Fruit fly (Drosophila melanogaster): ENCODE data around the gene CG42395.
A peak's percentile ranks its signal among the peaks of the same experiment; 100 is the strongest.

The CG42395 gene

DNA sequence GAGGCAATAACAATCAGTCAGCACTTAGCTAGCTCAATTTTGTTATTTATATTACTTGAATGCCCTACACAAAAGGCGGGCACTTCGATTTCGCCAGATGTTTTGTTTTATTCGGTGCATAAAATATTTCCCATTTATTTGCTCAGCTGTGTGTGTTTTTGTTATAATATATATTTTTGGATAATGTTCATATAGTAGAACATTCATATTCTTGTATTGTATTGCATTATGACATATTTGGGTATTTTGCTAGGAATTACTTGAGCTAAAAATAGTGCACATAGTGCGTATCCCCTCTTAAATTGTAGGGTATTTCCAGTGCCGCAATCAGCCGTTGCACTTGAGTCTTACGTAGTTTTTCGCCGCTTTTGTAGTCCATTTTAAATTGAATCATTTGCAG, 13.9 kb upstream of the CG42395 start (continued):
- peak; percentile 51 for TF ChIP-seq CG31627 (GFP tag; optimal IDR thresholded peaks at IDR 0.05)
- no peak for TF ChIP-seq CG1621 (tag; optimal IDR thresholded peaks at IDR 0.05)
- TF ChIP-seq Eip75B (GFP tag; optimal IDR thresholded peaks at IDR 0.05), result peak; percentile 33
- peak; percentile 47 for TF ChIP-seq Hr39 (GFP tag; optimal IDR thresholded peaks at IDR 0.05)
- TF ChIP-seq CG6854 (GFP tag; optimal IDR thresholded peaks at IDR 0.05), result peak; percentile 2
- TF ChIP-seq fkh (GFP tag; optimal IDR thresholded peaks at IDR 0.05), result peak; percentile 25
- TF ChIP-seq CG16779 (tag; optimal IDR thresholded peaks at IDR 0.05), result no peak
- TF ChIP-seq Sox15 (GFP tag; optimal IDR thresholded peaks at IDR 0.05), result no peak
- peak; percentile 19 for TF ChIP-seq CG3032 (tag; optimal IDR thresholded peaks at IDR 0.05)
- peak; percentile 65 for TF ChIP-seq CG32006 (GFP tag; optimal IDR thresholded peaks at IDR 0.05)
- TF ChIP-seq CG6792 (GFP tag; optimal IDR thresholded peaks at IDR 0.05), result peak; percentile 30
- TF ChIP-seq Smox (GFP tag; optimal IDR thresholded peaks at IDR 0.05), result peak; percentile 49
- TF ChIP-seq OdsH (GFP tag; optimal IDR thresholded peaks at IDR 0.05), result peak; percentile 62
- peak; percentile 62 for TF ChIP-seq pdm3 (GFP tag; optimal IDR thresholded peaks at IDR 0.05)
- peak; percentile 54 for TF ChIP-seq acj6 (GFP tag; optimal IDR thresholded peaks at IDR 0.05)
- peak; percentile 53 for TF ChIP-seq lz (GFP tag; optimal IDR thresholded peaks at IDR 0.05)
- TF ChIP-seq esn (GFP tag; optimal IDR thresholded peaks at IDR 0.05), result peak; percentile 72
- peak; percentile 13 for TF ChIP-seq CG11762 (GFP tag; optimal IDR thresholded peaks at IDR 0.05; ENCODE audit: insufficient read depth)
- no peak for TF ChIP-seq Hr38 (GFP tag; optimal IDR thresholded peaks at IDR 0.05)
- no peak for TF ChIP-seq CG4318 (GFP tag; optimal IDR thresholded peaks at IDR 0.05)
- TF ChIP-seq CG9139 (GFP tag; optimal IDR thresholded peaks at IDR 0.05), result no peak
- TF ChIP-seq CG34406 (GFP tag; optimal IDR thresholded peaks at IDR 0.05), result peak; percentile 40
- no peak for TF ChIP-seq ss (GFP tag; optimal IDR thresholded peaks at IDR 0.05)
- peak; percentile 63; the same call in 2 of the 3 replicates for TF ChIP-seq CG6163 (GFP tag; IDR thresholded peaks at IDR 0.05)
- TF ChIP-seq achi (GFP tag; optimal IDR thresholded peaks at IDR 0.05), result peak; percentile 27
- TF ChIP-seq Ets96B (tag; optimal IDR thresholded peaks at IDR 0.05), result peak; percentile 31
- TF ChIP-seq CG10669 (GFP tag; optimal IDR thresholded peaks at IDR 0.05), result peak; percentile 33
- peak; percentile 66 for TF ChIP-seq Met (GFP tag; optimal IDR thresholded peaks at IDR 0.05)
- peak; percentile 52 for TF ChIP-seq Hr4 (GFP tag; optimal IDR thresholded peaks at IDR 0.05)
- peak; percentile 34 for TF ChIP-seq Sox14 (GFP tag; optimal IDR thresholded peaks at IDR 0.05)
- no peak for TF ChIP-seq Lpt (GFP tag; optimal IDR thresholded peaks at IDR 0.05)
- peak; percentile 17 for TF ChIP-seq CG8319 (GFP tag; optimal IDR thresholded peaks at IDR 0.05)
- no peak for TF ChIP-seq salr (GFP tag; optimal IDR thresholded peaks at IDR 0.05)
- TF ChIP-seq spab (GFP tag; optimal IDR thresholded peaks at IDR 0.05), result no peak
- TF ChIP-seq CG15336 (GFP tag; IDR thresholded peaks at IDR 0.05), result peak; percentile 66
- peak; percentile 62 for TF ChIP-seq CG8119 (GFP tag; IDR thresholded peaks at IDR 0.05)
- TF ChIP-seq Eip93F (GFP tag; optimal IDR thresholded peaks at IDR 0.05), result no peak
- no peak for TF ChIP-seq fd85E (GFP tag; optimal IDR thresholded peaks at IDR 0.05)
- TF ChIP-seq CG8632 (GFP tag; optimal IDR thresholded peaks at IDR 0.05), result peak; percentile 11

DNA sequence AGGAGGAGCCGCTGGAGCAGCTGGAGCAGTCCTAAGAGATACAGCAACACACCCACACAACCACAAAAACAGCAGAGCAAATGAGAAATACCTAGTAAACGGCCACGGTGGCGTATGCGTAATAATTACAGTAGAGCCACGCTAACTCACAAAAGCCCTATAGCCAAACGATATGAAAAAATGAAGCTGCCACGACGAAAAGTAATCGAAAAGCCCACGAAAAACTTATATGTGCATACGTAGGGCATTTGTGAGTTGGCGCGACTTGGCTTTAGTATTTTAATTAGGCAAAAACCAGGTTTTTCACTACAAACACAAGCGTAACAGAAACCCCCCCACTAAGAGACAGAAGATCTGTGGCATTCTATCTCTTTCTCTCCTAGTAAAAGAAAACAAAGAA, 11.8 kb upstream of the CG42395 start:
- TF ChIP-seq salr (GFP tag; optimal IDR thresholded peaks at IDR 0.05) (no peak), Sox102F (GFP tag; optimal IDR thresholded peaks at IDR 0.05) (no peak), CG11762 (GFP tag; optimal IDR thresholded peaks at IDR 0.05; ENCODE audit: insufficient read depth) (no peak), lz (GFP tag; optimal IDR thresholded peaks at IDR 0.05) (no peak), Ets21C (GFP tag; optimal IDR thresholded peaks at IDR 0.05) (no peak), CG8632 (GFP tag; optimal IDR thresholded peaks at IDR 0.05) (no peak), CG16779 (tag; optimal IDR thresholded peaks at IDR 0.05) (no peak), CG34406 (GFP tag; optimal IDR thresholded peaks at IDR 0.05) (no peak), fd59A (GFP tag; optimal IDR thresholded peaks at IDR 0.05) (no peak), CG10669 (GFP tag; optimal IDR thresholded peaks at IDR 0.05) (no peak), Ets96B (tag; optimal IDR thresholded peaks at IDR 0.05) (no peak), Met (GFP tag; optimal IDR thresholded peaks at IDR 0.05) (no peak), CG6163 (GFP tag; IDR thresholded peaks at IDR 0.05) (no peak)
